Worm (Caenorhabditis elegans) whole organism, early embryonic: Measurements from ENCODE around the gene Y54G2A.7.

Experiments
- B0310.2 ChIP-seq: sonication (generic microtip); optimal IDR thresholded peaks from 2 replicates; lab custom pipeline; 2016; ENCODE audit warnings: mild to moderate bottlenecking, missing genetic modification characterization, missing compliant biosample characterization
- F13C5.2 ChIP-seq: sonication (generic microtip); optimal IDR thresholded peaks from 2 replicates; lab custom pipeline; 2017; ENCODE audit warnings: mild to moderate bottlenecking, missing genetic modification characterization, inconsistent platforms, missing compliant biosample characterization
- aly-1 ChIP-seq: sonication (generic microtip); optimal IDR thresholded peaks from 2 replicates; lab custom pipeline; 2016; ENCODE audit warnings: missing genetic modification characterization, missing compliant biosample characterization
- ama-1 ChIP-seq: fragments of 150-350 bp; optimal IDR thresholded peaks from 2 replicates; lab custom pipeline; 2014
- ceh-13 ChIP-seq: fragments of 200-800 bp; sonication (Bioruptor generic); optimal IDR thresholded peaks from 2 replicates; lab custom pipeline; 2018; ENCODE audit warnings: mild to moderate bottlenecking, missing genetic modification characterization, missing compliant biosample characterization
- ceh-36 ChIP-seq: sonication (generic microtip); optimal IDR thresholded peaks from 2 replicates; lab custom pipeline; 2016; ENCODE audit warnings: missing genetic modification characterization, inconsistent platforms, missing compliant biosample characterization
- ets-7 ChIP-seq: sonication (generic microtip); optimal IDR thresholded peaks from 2 replicates; lab custom pipeline; 2016; ENCODE audit warnings: missing genotype, missing genetic modification characterization, missing compliant biosample characterization
- flt-1 ChIP-seq: fragments of 200-800 bp; sonication (Bioruptor generic); IDR thresholded peaks from 2 replicates; pipeline ENCODE4 v1.3.6; 2022; ENCODE audit warnings: missing genetic modification characterization, missing compliant biosample characterization
- hmbx-1 ChIP-seq: sonication (generic microtip); optimal IDR thresholded peaks from 2 replicates; lab custom pipeline; 2016; ENCODE audit warnings: mild to moderate bottlenecking, missing genetic modification characterization, missing compliant biosample characterization
- hmg-4 ChIP-seq: fragments of 200-800 bp; sonication (Bioruptor generic); optimal IDR thresholded peaks from 2 replicates; lab custom pipeline; 2018; ENCODE audit warnings: mild to moderate bottlenecking, missing genetic modification characterization, missing compliant biosample characterization
- hnd-1 ChIP-seq: sonication (generic microtip); optimal IDR thresholded peaks from 2 replicates; lab custom pipeline; 2016; ENCODE audit warnings: missing genetic modification characterization, missing compliant biosample characterization
- pes-1 ChIP-seq: fragments of 200-800 bp; sonication (Bioruptor generic); IDR thresholded peaks from 2 replicates; pipeline ENCODE4 v1.3.6; 2022; ENCODE audit warnings: missing genetic modification reagents, missing genetic modification characterization, missing compliant biosample characterization
- scrt-1 ChIP-seq: fragments of 200-800 bp; sonication (Bioruptor generic); IDR thresholded peaks from 2 replicates; pipeline ENCODE4 v1.3.6; 2022; ENCODE audit warnings: missing genetic modification characterization, missing compliant biosample characterization
- sea-1 ChIP-seq: fragments of 200-800 bp; sonication (Bioruptor generic); conservative IDR thresholded peaks from 2 replicates; pipeline ENCODE4 v1.3.6; 2022; ENCODE audit warnings: missing genetic modification characterization, missing compliant biosample characterization
- tbx-11 ChIP-seq: fragments of 200-800 bp; sonication (Bioruptor generic); IDR thresholded peaks from 2 replicates; pipeline ENCODE4 v1.3.6; 2022; ENCODE audit warnings: missing genetic modification characterization, missing compliant biosample characterization
- tbx-37 ChIP-seq: fragments of 200-800 bp; sonication (Bioruptor generic); conservative IDR thresholded peaks from 2 replicates; pipeline ENCODE4 v1.3.6; 2022; ENCODE audit warnings: missing genetic modification reagents, missing genetic modification characterization, missing compliant biosample characterization
- tra-4 ChIP-seq: sonication (generic microtip); optimal IDR thresholded peaks from 2 replicates; lab custom pipeline; 2017; ENCODE audit warnings: missing genetic modification characterization, missing compliant biosample characterization

Gene Y54G2A.7

ce11 chrIV:2853164-2853563, 14.8 kb downstream of the Y54G2A.7 start, which contains the start of gene Y54G2A.49:
Gene Y54G2A.49, minus strand, starts transcription at chrIV:2853264.
- TF ChIP-seq hnd-1 (tag; lab: Kevin White, UChicago) (no peak), hmg-4 (GFP tag; lab: Kevin White, UChicago) (no peak), flt-1 (GFP tag; lab: Robert Waterston, UW) (no peak), ets-7 (no peak), ceh-36 (tag; lab: Kevin White, UChicago) (no peak), tra-4 (tag; lab: Kevin White, UChicago) (no peak), F13C5.2 (tag; lab: Kevin White, UChicago) (no peak), ceh-13 (no peak), aly-1 (tag; lab: Kevin White, UChicago) (no peak), tbx-11 (GFP tag; lab: Robert Waterston, UW) (no peak), hmbx-1 (tag; lab: Kevin White, UChicago) (no peak), sea-1 (GFP tag; lab: Robert Waterston, UW) (no peak), scrt-1 (GFP tag; lab: Robert Waterston, UW) (no peak), B0310.2 (tag; lab: Kevin White, UChicago) (no peak), pes-1 (no peak), tbx-37 (GFP tag; lab: Robert Waterston, UW) (no peak), ama-1 (lab: Kevin White, UChicago) (no peak)

ce11 chrIV:2854161-2854560, 15.8 kb downstream of the Y54G2A.7 start:
- TF ChIP-seq B0310.2 (tag; lab: Kevin White, UChicago): no peak
- no peak for TF ChIP-seq tra-4 (tag; lab: Kevin White, UChicago)
- no peak for TF ChIP-seq hnd-1 (tag; lab: Kevin White, UChicago)
- TF ChIP-seq hmg-4 (GFP tag; lab: Kevin White, UChicago): no peak
- TF ChIP-seq tbx-37 (GFP tag; lab: Robert Waterston, UW): no peak
- no peak for TF ChIP-seq pes-1
- TF ChIP-seq tbx-11 (GFP tag; lab: Robert Waterston, UW): no peak
- TF ChIP-seq ceh-36 (tag; lab: Kevin White, UChicago): no peak
- no peak for TF ChIP-seq scrt-1 (GFP tag; lab: Robert Waterston, UW)
- no peak for TF ChIP-seq ceh-13
- TF ChIP-seq ama-1 (lab: Kevin White, UChicago): no peak
- TF ChIP-seq ets-7: no peak
- TF ChIP-seq flt-1 (GFP tag; lab: Robert Waterston, UW): no peak
- no peak for TF ChIP-seq F13C5.2 (tag; lab: Kevin White, UChicago)
- TF ChIP-seq hmbx-1 (tag; lab: Kevin White, UChicago): no peak
- TF ChIP-seq sea-1 (GFP tag; lab: Robert Waterston, UW): no peak
- TF ChIP-seq aly-1 (tag; lab: Kevin White, UChicago): no peak

ce11 chrIV:2855056-2855752, 16.8 kb downstream of the Y54G2A.7 start:
- TF ChIP-seq ceh-13 (no peak), ets-7 (no peak), tbx-37 (GFP tag; lab: Robert Waterston, UW) (no peak), ama-1 (lab: Kevin White, UChicago) (no peak), F13C5.2 (tag; lab: Kevin White, UChicago) (no peak), scrt-1 (GFP tag; lab: Robert Waterston, UW) (no peak), hmg-4 (GFP tag; lab: Kevin White, UChicago) (no peak), ceh-36 (tag; lab: Kevin White, UChicago) (no peak), aly-1 (tag; lab: Kevin White, UChicago) (no peak), sea-1 (GFP tag; lab: Robert Waterston, UW) (no peak), tra-4 (tag; lab: Kevin White, UChicago) (no peak), tbx-11 (GFP tag; lab: Robert Waterston, UW) (no peak), hmbx-1 (tag; lab: Kevin White, UChicago) (no peak), hnd-1 (tag; lab: Kevin White, UChicago) (no peak), flt-1 (GFP tag; lab: Robert Waterston, UW) (no peak), pes-1 (no peak), B0310.2 (tag; lab: Kevin White, UChicago) (no peak)

DNA sequence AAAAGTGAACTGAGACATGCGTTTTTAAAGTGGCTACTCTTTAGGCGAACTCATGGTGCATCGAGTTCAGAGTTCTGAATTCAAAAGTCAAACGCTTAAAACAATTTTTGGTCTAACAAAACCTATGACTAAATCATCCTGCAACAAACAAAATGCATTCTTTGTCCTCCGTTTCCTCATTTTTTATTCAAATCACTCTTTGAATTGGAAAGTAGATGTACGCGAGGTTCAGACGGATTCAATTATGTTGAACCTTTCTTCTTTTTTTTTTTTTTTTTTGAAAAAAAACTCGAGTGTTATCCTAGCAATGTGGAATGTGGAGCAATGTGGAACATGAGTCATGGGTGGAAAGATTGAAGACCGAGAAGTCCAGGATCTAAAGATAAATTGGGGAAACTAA, 20.3 kb downstream of the Y54G2A.7 start:
- TF ChIP-seq scrt-1 (GFP tag; lab: Robert Waterston, UW) (no peak), hmbx-1 (tag; lab: Kevin White, UChicago) (no peak), flt-1 (GFP tag; lab: Robert Waterston, UW) (no peak), tbx-11 (GFP tag; lab: Robert Waterston, UW) (no peak), sea-1 (GFP tag; lab: Robert Waterston, UW) (no peak), ets-7 (no peak), ceh-36 (tag; lab: Kevin White, UChicago) (no peak)

ce11 chrIV:2864743-2865142, 26.3 kb downstream of the Y54G2A.7 start, which contains the start of gene Y54G2A.16:
Gene Y54G2A.16, minus strand, starts transcription at chrIV:2864843.
- TF ChIP-seq ets-7 (no peak), B0310.2 (tag; lab: Kevin White, UChicago) (no peak), hmg-4 (GFP tag; lab: Kevin White, UChicago) (no peak), pes-1 (no peak), tbx-11 (GFP tag; lab: Robert Waterston, UW) (no peak), ama-1 (lab: Kevin White, UChicago) (no peak), ceh-13 (no peak), F13C5.2 (tag; lab: Kevin White, UChicago) (no peak), flt-1 (GFP tag; lab: Robert Waterston, UW) (no peak), ceh-36 (tag; lab: Kevin White, UChicago) (no peak), tra-4 (tag; lab: Kevin White, UChicago) (no peak), aly-1 (tag; lab: Kevin White, UChicago) (no peak), tbx-37 (GFP tag; lab: Robert Waterston, UW) (no peak), hnd-1 (tag; lab: Kevin White, UChicago) (no peak)

- TF ChIP-seq hmbx-1 (tag; lab: Kevin White, UChicago) (no peak), F13C5.2 (tag; lab: Kevin White, UChicago) (no peak), B0310.2 (tag; lab: Kevin White, UChicago) (no peak), hmg-4 (GFP tag; lab: Kevin White, UChicago) (no peak)
Measured at ce11 chrIV:2885260-2885659, 46.9 kb downstream of the Y54G2A.7 start.
